Worm (Caenorhabditis elegans): Measurements from ENCODE around the gene rnh-2.

ce11 chrII:8518210-8518609 is 1.3 kb downstream of the rnh-2 start, which contains the start of gene T13H5.8:
- TF ChIP-seq flt-1 (GFP tag; IDR thresholded peaks at IDR 0.05): no peak
- TF ChIP-seq cog-1 (tag; optimal IDR thresholded peaks at IDR 0.05): no peak
- no peak for TF ChIP-seq T22C8.4 (GFP tag; IDR thresholded peaks at IDR 0.05)
- TF ChIP-seq ztf-23 (GFP tag; IDR thresholded peaks at IDR 0.05): no peak
- no peak for TF ChIP-seq klf-2 (GFP tag; conservative IDR thresholded peaks at IDR 0.05)
- no peak for TF ChIP-seq ztf-29 (GFP tag; IDR thresholded peaks at IDR 0.05)
- no peak for TF ChIP-seq ref-1 (GFP tag; conservative IDR thresholded peaks at IDR 0.05)
- TF ChIP-seq med-1 (GFP tag; optimal IDR thresholded peaks at IDR 0.05; ENCODE audit: insufficient read depth): no peak
- TF ChIP-seq tab-1 (GFP tag; IDR thresholded peaks at IDR 0.05): no peak
